Worm (Caenorhabditis elegans): Measurements from ENCODE around the gene F53E10.6.

ce11 chrV:2638545-2638944 is 35.7 kb upstream of the F53E10.6 start, which contains the start of gene W02H5.19:
- no peak for TF ChIP-seq fos-1 (tag; optimal IDR thresholded peaks at IDR 0.05)
- TF ChIP-seq lsy-2 (tag; optimal IDR thresholded peaks at IDR 0.05): peak in 1 of 2 experiments; percentile 85
- TF ChIP-seq zag-1 (tag; optimal IDR thresholded peaks at IDR 0.05): no peak
- TF ChIP-seq nhr-25 (tag; optimal IDR thresholded peaks at IDR 0.05; ENCODE audit: borderline replicate concordance, insufficient read depth): no peak
